Worm (Caenorhabditis elegans) whole organism, L4 larva: ENCODE measurements around the gene C16B8.3.
A peak's percentile ranks its signal among the peaks of the same experiment; 100 is the strongest.

ENCODE experiments used
- D1046.2 ChIP-seq: fragments of 200-800 bp; sonication (Bioruptor generic); IDR thresholded peaks from 2 replicates; pipeline ENCODE4 v1.3.6; 2022; ENCODE audit warnings: missing genetic modification characterization, missing compliant biosample characterization
- R02D3.7 ChIP-seq: fragments of 150-350 bp; sonication (generic microtip); optimal IDR thresholded peaks from 3 replicates; lab custom pipeline; 2014; ENCODE audit warnings: missing biosample characterization, missing genetic modification characterization
- T26A8.4 ChIP-seq: fragments of 200-800 bp; sonication (Bioruptor generic); IDR thresholded peaks from 2 replicates; pipeline ENCODE4 v1.3.6; 2022; ENCODE audit warnings: missing genetic modification characterization, missing compliant biosample characterization
- Y48G9A.11 ChIP-seq: fragments of 200-800 bp; sonication (Bioruptor generic); IDR thresholded peaks from 2 replicates; pipeline ENCODE4 v1.3.6; 2022; ENCODE audit warnings: missing genetic modification reagents, missing genetic modification characterization, missing compliant biosample characterization
- Y5F2A.4 ChIP-seq: fragments of 200-800 bp; sonication (Bioruptor generic); optimal IDR thresholded peaks from 2 replicates; lab custom pipeline; 2018; ENCODE audit warnings: mild to moderate bottlenecking, missing genetic modification characterization, missing compliant biosample characterization
- aha-1 ChIP-seq: fragments of 150-350 bp; peaks from one replicate; lab custom pipeline; 2014; ENCODE audit warnings: missing biosample characterization, missing genetic modification characterization
- ceh-20 ChIP-seq: fragments of 200-800 bp; sonication (Bioruptor generic); IDR thresholded peaks from 2 replicates; pipeline ENCODE4 v1.3.6; 2022; ENCODE audit warnings: missing genetic modification reagents, missing genetic modification characterization, missing compliant biosample characterization
- ceh-32 ChIP-seq: sonication (generic microtip); optimal IDR thresholded peaks from 2 replicates; lab custom pipeline; 2016; ENCODE audit warnings: mild to moderate bottlenecking, missing genetic modification characterization, missing compliant biosample characterization; ENCODE audit not compliant: poor library complexity
- cey-2 ChIP-seq: sonication (generic microtip); optimal IDR thresholded peaks from 3 replicates; lab custom pipeline; 2017; ENCODE audit warnings: missing genetic modification characterization, mild to moderate bottlenecking, missing compliant biosample characterization, antibody characterized with exemption, borderline replicate concordance; ENCODE audit not compliant: insufficient read depth
- daf-16 ChIP-seq, 3 experiments: sonication (generic microtip); optimal IDR thresholded peaks; 2 replicates each; lab custom pipeline; 2016 to 2017; ENCODE audit warnings: missing genetic modification characterization in 3 of 3, missing genetic modification reagents in 3 of 3, mild to moderate bottlenecking in 2 of 3, missing compliant biosample characterization in 2 of 3, missing biosample characterization in 1 of 3, moderate library complexity in 1 of 3
- daf-19 ChIP-seq: fragments of 200-800 bp; sonication (Bioruptor generic); conservative IDR thresholded peaks from 2 replicates; pipeline ENCODE4 v1.3.6; 2022; ENCODE audit warnings: missing genetic modification characterization, missing compliant biosample characterization
- daf-8 ChIP-seq: fragments of 200-800 bp; sonication (Bioruptor generic); IDR thresholded peaks from 2 replicates; pipeline ENCODE4 v1.3.6; 2022; ENCODE audit warnings: missing genetic modification characterization, missing compliant biosample characterization
- dmd-8 ChIP-seq: fragments of 200-800 bp; sonication (Bioruptor generic); IDR thresholded peaks from 2 replicates; pipeline ENCODE4 v1.3.6; 2022; ENCODE audit warnings: missing genetic modification characterization, missing compliant biosample characterization
- dve-1 ChIP-seq: sonication (generic microtip); optimal IDR thresholded peaks from 2 replicates; lab custom pipeline; 2017; ENCODE audit warnings: antibody characterized with exemption, mild to moderate bottlenecking, missing genetic modification characterization, missing compliant biosample characterization; ENCODE audit not compliant: insufficient read depth
- egl-27 ChIP-seq: sonication (generic microtip); optimal IDR thresholded peaks from 3 replicates; lab custom pipeline; 2017; ENCODE audit warnings: missing biosample characterization, missing genetic modification reagents, missing genetic modification characterization
- fos-1 ChIP-seq: fragments of 150-350 bp; optimal IDR thresholded peaks from 2 replicates; lab custom pipeline; 2014; ENCODE audit warnings: missing biosample characterization, missing genetic modification characterization
- gei-8 ChIP-seq: fragments of 200-800 bp; sonication (Bioruptor generic); optimal IDR thresholded peaks from 2 replicates; lab custom pipeline; 2018; ENCODE audit warnings: mild to moderate bottlenecking, missing genetic modification characterization, missing compliant biosample characterization
- hlh-11 ChIP-seq: fragments of 200-800 bp; sonication (Bioruptor generic); optimal IDR thresholded peaks from 2 replicates; lab custom pipeline; 2018; ENCODE audit warnings: mild to moderate bottlenecking, missing genetic modification characterization, missing compliant biosample characterization
- hlh-30 ChIP-seq: sonication (generic microtip); optimal IDR thresholded peaks from 2 replicates; lab custom pipeline; 2017; ENCODE audit warnings: antibody characterized with exemption, mild to moderate bottlenecking, missing genetic modification characterization, missing compliant biosample characterization; ENCODE audit not compliant: insufficient read depth
- lin-1 ChIP-seq: fragments of 200-800 bp; sonication (Bioruptor generic); IDR thresholded peaks from 2 replicates; pipeline ENCODE4 v1.3.6; 2022; ENCODE audit warnings: missing genetic modification reagents, missing genetic modification characterization, missing compliant biosample characterization
- mdl-1 ChIP-seq, 2 experiments: fragments of 150-350 bp in 1 of 2; sonication (generic microtip) in 1 of 2; optimal IDR thresholded peaks; 2 replicates each; lab custom pipeline; 2014 to 2017; ENCODE audit warnings: missing biosample characterization in 2 of 2, missing genetic modification characterization in 2 of 2
- mes-2 ChIP-seq: sonication (generic microtip); optimal IDR thresholded peaks from 2 replicates; lab custom pipeline; 2016; ENCODE audit warnings: missing genotype, mild to moderate bottlenecking, missing genetic modification characterization, missing compliant biosample characterization; ENCODE audit not compliant: poor library complexity, severe bottlenecking
- mxl-2 ChIP-seq: fragments of 200-800 bp; sonication (Bioruptor generic); conservative IDR thresholded peaks from 2 replicates; pipeline ENCODE4 v1.3.6; 2022; ENCODE audit warnings: missing genetic modification reagents, missing genetic modification characterization, missing compliant biosample characterization
- nhr-6 ChIP-seq: fragments of 150-350 bp; optimal IDR thresholded peaks from 2 replicates; lab custom pipeline; 2014; ENCODE audit warnings: missing biosample characterization, missing genetic modification characterization
- nhr-77 ChIP-seq: fragments of 150-350 bp; optimal IDR thresholded peaks from 2 replicates; lab custom pipeline; 2014; ENCODE audit warnings: missing biosample characterization, missing genetic modification characterization
- pha-4 ChIP-seq, 2 experiments: fragments of 150-350 bp in 1 of 2; fragments of 200-800 bp in 1 of 2; sonication (Bioruptor generic) in 1 of 2; IDR thresholded peaks in 1 of 2; optimal IDR thresholded peaks in 1 of 2; 2 replicates each; pipeline versions ENCODE4 v1.3.6 to Lab custom; 2014 to 2022; ENCODE audit warnings: missing genetic modification characterization in 2 of 2, missing genetic modification reagents in 2 of 2, missing biosample characterization in 1 of 2, missing compliant biosample characterization in 1 of 2
- pqm-1 ChIP-seq: sonication (generic microtip); optimal IDR thresholded peaks from 2 replicates; lab custom pipeline; 2017; ENCODE audit warnings: missing biosample characterization, missing genetic modification characterization
- set-16 ChIP-seq: fragments of 200-800 bp; sonication (Bioruptor generic); IDR thresholded peaks from 2 replicates; pipeline ENCODE4 v1.3.6; 2022; ENCODE audit warnings: missing genetic modification reagents, missing genetic modification characterization, missing compliant biosample characterization
- snpc-1.2 ChIP-seq: fragments of 200-800 bp; sonication (Bioruptor generic); IDR thresholded peaks from 2 replicates; pipeline ENCODE4 v1.3.6; 2022; ENCODE audit warnings: missing genetic modification reagents, missing genetic modification characterization, missing compliant biosample characterization
- spr-1 ChIP-seq: sonication (generic microtip); optimal IDR thresholded peaks from 2 replicates; lab custom pipeline; 2016; ENCODE audit warnings: mild to moderate bottlenecking, missing genetic modification characterization, missing compliant biosample characterization
- unc-130 ChIP-seq: sonication (generic microtip); optimal IDR thresholded peaks from 2 replicates; lab custom pipeline; 2016; ENCODE audit warnings: missing genetic modification reagents, missing genetic modification characterization, missing compliant biosample characterization
- unc-62 ChIP-seq, 3 experiments: fragments of 150-350 bp in 1 of 3; sonication (generic microtip); optimal IDR thresholded peaks in 2 of 3; peaks in 1 of 3; 1 replicate in 1 of 3; 2 replicates in 2 of 3; lab custom pipeline; 2014 to 2017; ENCODE audit warnings: missing biosample characterization in 3 of 3, missing genetic modification characterization in 3 of 3, missing genetic modification reagents in 3 of 3, missing genotype in 1 of 3
- zfp-2 ChIP-seq: sonication (generic microtip); optimal IDR thresholded peaks from 2 replicates; lab custom pipeline; 2016; ENCODE audit warnings: mild to moderate bottlenecking, missing genetic modification characterization, missing compliant biosample characterization

C16B8.3 gene

ce11 chrX:3982370-3982769 is 13.9 kb upstream of the C16B8.3 start:
- TF ChIP-seq fos-1 (no peak), nhr-6 (tag; lab: Kevin White, UChicago) (peak; percentile 51)

ce11 chrX:3979146-3979545 is 10.7 kb upstream of the C16B8.3 start:
- TF ChIP-seq cey-2, result no peak
- peak; percentile 56 for TF ChIP-seq aha-1 (tag; lab: Kevin White, UChicago)
- TF ChIP-seq unc-62 (GFP tag; optimal IDR thresholded peaks at IDR 0.05 in 1 of 2; lab: Kevin White, UChicago), result peak in 1 of 2 experiments; percentile 53
- no peak for TF ChIP-seq unc-62 (tag; optimal IDR thresholded peaks at IDR 0.05; lab: Kevin White, UChicago)

DNA sequence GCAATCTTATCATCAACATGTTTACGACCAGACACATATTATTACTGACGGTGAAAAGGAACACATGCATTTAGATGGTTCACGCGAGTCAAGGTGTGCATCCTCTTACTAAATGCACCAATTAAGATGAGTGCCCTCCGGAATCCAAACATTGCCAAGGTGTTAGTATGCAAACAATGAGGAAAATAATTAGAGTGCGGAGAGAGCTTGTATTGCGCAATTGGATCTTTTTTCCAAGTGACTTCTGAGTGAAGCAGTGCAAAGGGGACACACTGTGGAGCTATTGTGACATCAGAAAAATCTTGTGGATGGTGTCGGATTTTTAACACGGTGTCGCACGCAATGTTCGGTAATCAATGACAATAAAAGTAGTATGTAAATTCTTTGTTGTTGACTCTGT is 8.8 kb upstream of the C16B8.3 start:
- TF ChIP-seq unc-130 (no peak), zfp-2 (tag; lab: Kevin White, UChicago) (no peak), mdl-1 (tag; optimal IDR thresholded peaks at IDR 0.05; lab: Kevin White, UChicago) (no peak), snpc-1.2 (GFP tag; lab: Robert Waterston, UW) (no peak), pqm-1 (tag; lab: Kevin White, UChicago) (no peak), daf-8 (GFP tag; lab: Robert Waterston, UW) (no peak), lin-1 (no peak), R02D3.7 (tag; lab: Kevin White, UChicago) (no peak), dmd-8 (no peak), Y5F2A.4 (no peak), gei-8 (GFP tag; lab: Kevin White, UChicago) (no peak), mes-2 (no peak), egl-27 (tag; lab: Kevin White, UChicago) (no peak)

- TF ChIP-seq aha-1 (tag; lab: Kevin White, UChicago) (peak; percentile 20), spr-1 (tag; lab: Kevin White, UChicago) (no peak), dve-1 (tag; lab: Kevin White, UChicago) (no peak), set-16 (GFP tag; lab: Robert Waterston, UW) (no peak), ceh-20 (GFP tag; lab: Robert Waterston, UW) (no peak), D1046.2 (GFP tag; lab: Robert Waterston, UW) (no peak), nhr-77 (no peak), T26A8.4 (no peak), Y5F2A.4 (no peak), unc-130 (no peak), pqm-1 (tag; lab: Kevin White, UChicago) (no peak), mxl-2 (GFP tag; lab: Robert Waterston, UW) (no peak), mdl-1 (tag; optimal IDR thresholded peaks at IDR 0.05; lab: Kevin White, UChicago) (no peak), daf-16 (GFP tag; optimal IDR thresholded peaks at IDR 0.05; lab: Kevin White, UChicago) (no peak), daf-16 (tag; optimal IDR thresholded peaks at IDR 0.05; lab: Kevin White, UChicago) (no peak), unc-62 (GFP tag; optimal IDR thresholded peaks at IDR 0.05 in 1 of 2; lab: Kevin White, UChicago) (peak in 1 of 2 experiments; percentile 11), unc-62 (tag; optimal IDR thresholded peaks at IDR 0.05; lab: Kevin White, UChicago) (no peak), daf-19 (GFP tag; lab: Robert Waterston, UW) (no peak)
These were observed 8.3 kb upstream of the C16B8.3 start for ce11 chrX:3976755-3977154.

DNA sequence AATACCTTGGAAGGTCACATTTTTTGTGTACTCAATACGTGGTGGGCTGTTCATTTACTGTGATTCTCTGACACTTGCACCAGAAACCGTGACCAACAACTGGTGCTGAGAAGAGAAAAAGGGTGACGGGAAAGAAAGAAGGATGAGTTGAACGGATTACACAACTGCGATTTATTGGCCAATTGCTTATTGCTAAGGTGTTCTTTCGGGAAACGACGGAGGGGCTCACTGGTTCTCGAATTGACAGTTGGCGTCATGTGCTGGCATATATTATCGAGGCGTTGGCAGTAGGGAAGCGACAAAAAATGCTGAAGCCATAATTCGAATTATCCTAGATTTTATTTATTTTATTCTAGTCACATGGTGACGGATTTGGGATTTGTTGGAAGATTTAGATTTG is 5.7 kb upstream of the C16B8.3 start:
- TF ChIP-seq ceh-32 (tag; lab: Kevin White, UChicago), result no peak
- TF ChIP-seq unc-62 (GFP tag; optimal IDR thresholded peaks at IDR 0.05 in 1 of 2; lab: Kevin White, UChicago), result peak in 1 of 2 experiments; percentile 83
- no peak for TF ChIP-seq unc-62 (tag; optimal IDR thresholded peaks at IDR 0.05; lab: Kevin White, UChicago)
- peak; percentile 38 for TF ChIP-seq hlh-11 (tag; lab: Kevin White, UChicago)
- TF ChIP-seq T26A8.4, result no peak
- no peak for TF ChIP-seq pha-4 (GFP tag; IDR thresholded peaks at IDR 0.05; lab: Robert Waterston, UW)
- TF ChIP-seq pha-4 (tag; optimal IDR thresholded peaks at IDR 0.05; lab: Kevin White, UChicago), result no peak
- TF ChIP-seq Y48G9A.11 (GFP tag; lab: Robert Waterston, UW), result no peak
- TF ChIP-seq hlh-30 (tag; lab: Kevin White, UChicago), result peak; percentile 9
